Fruit fly (Drosophila melanogaster): ENCODE data around the gene Edc3.
A peak's percentile ranks its signal among the peaks of the same experiment; 100 is the strongest.

The Edc3 gene

dm6 chr3L:17475979-17476393 lies 53.7 kb downstream of the Edc3 start, which contains the start of gene CG34250 (continued):
- TF ChIP-seq Scr (GFP tag; IDR thresholded peaks at IDR 0.05; ENCODE audit: partially characterized antibody) (peak; percentile 82), CG2875 (GFP tag; optimal IDR thresholded peaks at IDR 0.05) (no peak), jing (GFP tag; optimal IDR thresholded peaks at IDR 0.05) (no peak), CG17802 (tag; optimal IDR thresholded peaks at IDR 0.05) (no peak), Atf3 (GFP tag; optimal IDR thresholded peaks at IDR 0.05) (no peak), MBD-R2 (GFP tag; IDR thresholded peaks at IDR 0.05) (peak; percentile 68), CG6791 (GFP tag; IDR thresholded peaks at IDR 0.05; ENCODE audit: partially characterized antibody) (peak; percentile 82), chm (GFP tag; IDR thresholded peaks at IDR 0.05) (no peak), ken (GFP tag; IDR thresholded peaks at IDR 0.05) (no peak), grau (tag; optimal IDR thresholded peaks at IDR 0.05) (peak; percentile 49), psq (GFP tag; optimal IDR thresholded peaks at IDR 0.05) (no peak), al (GFP tag; IDR thresholded peaks at IDR 0.05) (no peak), zen (tag; optimal IDR thresholded peaks at IDR 0.05) (peak; percentile 39), sima (GFP tag; optimal IDR thresholded peaks at IDR 0.05) (no peak), gem (tag; optimal IDR thresholded peaks at IDR 0.05) (peak; percentile 33), CG12942 (GFP tag; optimal IDR thresholded peaks at IDR 0.05) (peak; percentile 46), CG7928 (GFP tag; optimal IDR thresholded peaks at IDR 0.05) (peak; percentile 54), fd102C (GFP tag; optimal IDR thresholded peaks at IDR 0.05) (no peak), CG2678 (tag; optimal IDR thresholded peaks at IDR 0.05) (peak; percentile 15), CG14860 (GFP tag; IDR thresholded peaks at IDR 0.05; ENCODE audit: partially characterized antibody) (peak; percentile 66; the same call in 2 of the 3 replicates), Pdp1 (GFP tag; optimal IDR thresholded peaks at IDR 0.05) (peak in 1 of 2 experiments; percentile 2), Side (GFP tag; optimal IDR thresholded peaks at IDR 0.05) (no peak), CG8290 (GFP tag; optimal IDR thresholded peaks at IDR 0.05) (peak; percentile 34), CG8290 (tag; optimal IDR thresholded peaks at IDR 0.05) (peak in 1 of 2 experiments; percentile 32), Mad (GFP tag; optimal IDR thresholded peaks at IDR 0.05) (peak; percentile 34), wor (GFP tag; IDR thresholded peaks at IDR 0.05) (no peak), CG3163 (GFP tag; optimal IDR thresholded peaks at IDR 0.05) (no peak), amos (GFP tag; IDR thresholded peaks at IDR 0.05; ENCODE audit: partially characterized antibody) (peak; percentile 78; the same call in 1 of the 2 replicates), NfI (GFP tag; optimal IDR thresholded peaks at IDR 0.05) (no peak), CG10462 (GFP tag; optimal IDR thresholded peaks at IDR 0.05) (peak; percentile 17), CG10979 (tag; optimal IDR thresholded peaks at IDR 0.05) (no peak), Hand (GFP tag; optimal IDR thresholded peaks at IDR 0.05) (no peak), CG13123 (GFP tag; optimal IDR thresholded peaks at IDR 0.05) (peak; percentile 36), crc (GFP tag; optimal IDR thresholded peaks at IDR 0.05) (no peak), gsb (GFP tag; IDR thresholded peaks at IDR 0.05) (no peak), Trl (optimal IDR thresholded peaks at IDR 0.05) (no peak), Trl (GFP tag; optimal IDR thresholded peaks at IDR 0.05) (no peak), crol (GFP tag; IDR thresholded peaks at IDR 0.05) (no peak), CG10274 (GFP tag; optimal IDR thresholded peaks at IDR 0.05) (peak; percentile 0), gsb-n (tag; optimal IDR thresholded peaks at IDR 0.05) (no peak), Dll (GFP tag; IDR thresholded peaks at IDR 0.05; ENCODE audit: partially characterized antibody) (peak; percentile 90), CG34422 (GFP tag; IDR thresholded peaks at IDR 0.05) (peak; percentile 48; the same call in 1 of the 3 replicates), fd96Cb (tag; optimal IDR thresholded peaks at IDR 0.05) (no peak), CG7963 (GFP tag; IDR thresholded peaks at IDR 0.05; ENCODE audit: partially characterized antibody) (no peak), CG9609 (GFP tag; optimal IDR thresholded peaks at IDR 0.05) (no peak), Bdp1 (GFP tag; optimal IDR thresholded peaks at IDR 0.05) (peak; percentile 11), CG7786 (GFP tag; optimal IDR thresholded peaks at IDR 0.05) (peak; percentile 25), ATbp (GFP tag; optimal IDR thresholded peaks at IDR 0.05) (no peak), Hey (tag; optimal IDR thresholded peaks at IDR 0.05) (no peak), jumu (GFP tag; optimal IDR thresholded peaks at IDR 0.05) (no peak), Rx (GFP tag; IDR thresholded peaks at IDR 0.05) (no peak)
